Worm (Caenorhabditis elegans) whole organism, early embryonic: ENCODE data around the gene C08B6.11.

Experiments
- B0310.2 ChIP-seq: sonication (generic microtip); optimal IDR thresholded peaks from 2 replicates; lab custom pipeline; 2016; ENCODE audit warnings: mild to moderate bottlenecking, missing genetic modification characterization, missing compliant biosample characterization
- F13C5.2 ChIP-seq: sonication (generic microtip); optimal IDR thresholded peaks from 2 replicates; lab custom pipeline; 2017; ENCODE audit warnings: mild to moderate bottlenecking, missing genetic modification characterization, inconsistent platforms, missing compliant biosample characterization
- aly-1 ChIP-seq: sonication (generic microtip); optimal IDR thresholded peaks from 2 replicates; lab custom pipeline; 2016; ENCODE audit warnings: missing genetic modification characterization, missing compliant biosample characterization
- ama-1 ChIP-seq: fragments of 150-350 bp; optimal IDR thresholded peaks from 2 replicates; lab custom pipeline; 2014
- ceh-13 ChIP-seq: fragments of 200-800 bp; sonication (Bioruptor generic); optimal IDR thresholded peaks from 2 replicates; lab custom pipeline; 2018; ENCODE audit warnings: mild to moderate bottlenecking, missing genetic modification characterization, missing compliant biosample characterization
- ceh-36 ChIP-seq: sonication (generic microtip); optimal IDR thresholded peaks from 2 replicates; lab custom pipeline; 2016; ENCODE audit warnings: missing genetic modification characterization, inconsistent platforms, missing compliant biosample characterization
- ets-7 ChIP-seq: sonication (generic microtip); optimal IDR thresholded peaks from 2 replicates; lab custom pipeline; 2016; ENCODE audit warnings: missing genotype, missing genetic modification characterization, missing compliant biosample characterization
- flt-1 ChIP-seq: fragments of 200-800 bp; sonication (Bioruptor generic); IDR thresholded peaks from 2 replicates; pipeline ENCODE4 v1.3.6; 2022; ENCODE audit warnings: missing genetic modification characterization, missing compliant biosample characterization
- hmbx-1 ChIP-seq: sonication (generic microtip); optimal IDR thresholded peaks from 2 replicates; lab custom pipeline; 2016; ENCODE audit warnings: mild to moderate bottlenecking, missing genetic modification characterization, missing compliant biosample characterization
- hmg-4 ChIP-seq: fragments of 200-800 bp; sonication (Bioruptor generic); optimal IDR thresholded peaks from 2 replicates; lab custom pipeline; 2018; ENCODE audit warnings: mild to moderate bottlenecking, missing genetic modification characterization, missing compliant biosample characterization
- hnd-1 ChIP-seq: sonication (generic microtip); optimal IDR thresholded peaks from 2 replicates; lab custom pipeline; 2016; ENCODE audit warnings: missing genetic modification characterization, missing compliant biosample characterization
- pes-1 ChIP-seq: fragments of 200-800 bp; sonication (Bioruptor generic); IDR thresholded peaks from 2 replicates; pipeline ENCODE4 v1.3.6; 2022; ENCODE audit warnings: missing genetic modification reagents, missing genetic modification characterization, missing compliant biosample characterization
- scrt-1 ChIP-seq: fragments of 200-800 bp; sonication (Bioruptor generic); IDR thresholded peaks from 2 replicates; pipeline ENCODE4 v1.3.6; 2022; ENCODE audit warnings: missing genetic modification characterization, missing compliant biosample characterization
- sea-1 ChIP-seq: fragments of 200-800 bp; sonication (Bioruptor generic); conservative IDR thresholded peaks from 2 replicates; pipeline ENCODE4 v1.3.6; 2022; ENCODE audit warnings: missing genetic modification characterization, missing compliant biosample characterization
- tbx-11 ChIP-seq: fragments of 200-800 bp; sonication (Bioruptor generic); IDR thresholded peaks from 2 replicates; pipeline ENCODE4 v1.3.6; 2022; ENCODE audit warnings: missing genetic modification characterization, missing compliant biosample characterization
- tbx-37 ChIP-seq: fragments of 200-800 bp; sonication (Bioruptor generic); conservative IDR thresholded peaks from 2 replicates; pipeline ENCODE4 v1.3.6; 2022; ENCODE audit warnings: missing genetic modification reagents, missing genetic modification characterization, missing compliant biosample characterization
- tra-4 ChIP-seq: sonication (generic microtip); optimal IDR thresholded peaks from 2 replicates; lab custom pipeline; 2017; ENCODE audit warnings: missing genetic modification characterization, missing compliant biosample characterization

Gene C08B6.11

DNA sequence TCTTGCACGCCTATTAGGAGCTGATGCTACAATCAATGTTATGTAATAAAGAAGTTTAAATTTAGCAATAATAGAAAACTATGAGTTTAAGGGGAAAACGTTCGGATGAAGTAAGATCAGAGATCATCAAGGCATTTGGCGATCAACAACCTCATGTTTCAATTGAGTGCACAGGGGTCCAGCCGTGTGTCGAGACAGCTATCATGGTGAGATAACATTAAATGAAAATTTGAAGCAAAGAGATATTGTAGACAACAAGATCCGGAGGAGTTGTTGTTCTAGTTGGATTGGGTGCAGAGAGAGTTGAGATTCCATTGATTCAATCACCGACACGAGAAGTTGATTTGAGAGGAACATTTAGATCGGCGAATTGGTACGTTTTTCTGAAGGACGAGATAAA lies 21.3 kb upstream of the C08B6.11 start:
- TF ChIP-seq flt-1 (no peak), hmbx-1 (tag; lab: Kevin White, UChicago) (no peak), sea-1 (GFP tag; lab: Robert Waterston, UW) (no peak), F13C5.2 (tag; lab: Kevin White, UChicago) (no peak)

DNA sequence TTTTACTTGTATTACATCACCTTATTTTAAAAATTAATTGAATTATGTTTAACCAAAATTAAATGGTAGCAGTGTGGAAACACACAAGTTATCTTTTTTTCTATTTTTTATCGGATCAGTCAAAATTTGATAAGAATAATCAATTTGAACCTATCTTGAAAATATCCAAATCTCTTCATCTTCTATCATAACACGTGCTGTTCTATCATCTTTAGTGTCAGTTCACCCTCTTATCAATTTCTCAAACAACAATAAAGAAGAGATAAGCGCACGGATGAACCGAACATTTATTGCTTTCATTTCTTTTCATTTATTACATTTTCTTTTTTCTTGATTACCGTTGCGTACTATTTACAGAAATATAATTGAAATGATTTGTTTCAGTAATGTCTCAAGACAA lies 20.3 kb upstream of the C08B6.11 start, which contains the start of gene R04B5.5:
TSS of gene R04B5.5 (plus strand) at position 378 of the 400 bp plus-strand sequence.
- no peak for TF ChIP-seq F13C5.2 (tag; lab: Kevin White, UChicago)
- TF ChIP-seq flt-1: no peak
- TF ChIP-seq scrt-1 (GFP tag; lab: Robert Waterston, UW): no peak
- TF ChIP-seq hmg-4 (GFP tag; lab: Kevin White, UChicago): no peak
- TF ChIP-seq tbx-37 (GFP tag; lab: Robert Waterston, UW): no peak
- no peak for TF ChIP-seq tra-4 (tag; lab: Kevin White, UChicago)
- no peak for TF ChIP-seq sea-1 (GFP tag; lab: Robert Waterston, UW)
- TF ChIP-seq B0310.2: no peak

DNA sequence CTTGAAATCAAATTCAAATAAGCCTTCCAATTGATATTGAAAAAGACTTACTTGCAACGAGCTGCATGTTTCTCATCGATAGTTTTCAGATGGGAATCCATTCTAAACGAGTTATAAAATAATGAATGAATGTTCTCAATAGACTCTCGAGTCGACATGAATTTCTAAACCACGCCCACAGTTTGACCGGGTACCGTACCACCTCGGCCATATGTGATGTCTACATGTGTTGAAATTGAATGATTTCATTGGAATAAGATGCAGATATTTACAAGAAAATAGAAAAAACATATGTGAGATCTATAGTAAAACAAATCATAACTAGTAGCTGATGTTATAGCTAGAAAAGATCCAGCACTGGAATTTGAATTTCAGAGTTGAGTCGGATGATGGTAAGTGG lies 16.9 kb upstream of the C08B6.11 start, which contains the start of gene R04B5.7:
TSS of gene R04B5.7 (minus strand) at position 101 of the 400 bp plus-strand sequence.
- no peak for TF ChIP-seq B0310.2
- no peak for TF ChIP-seq hmg-4 (GFP tag; lab: Kevin White, UChicago)
- TF ChIP-seq hmbx-1 (tag; lab: Kevin White, UChicago): no peak
- TF ChIP-seq F13C5.2 (tag; lab: Kevin White, UChicago): no peak
- TF ChIP-seq ets-7 (tag; lab: Kevin White, UChicago): no peak
- no peak for TF ChIP-seq scrt-1 (GFP tag; lab: Robert Waterston, UW)
- no peak for TF ChIP-seq aly-1
- TF ChIP-seq tbx-37 (GFP tag; lab: Robert Waterston, UW): no peak

DNA sequence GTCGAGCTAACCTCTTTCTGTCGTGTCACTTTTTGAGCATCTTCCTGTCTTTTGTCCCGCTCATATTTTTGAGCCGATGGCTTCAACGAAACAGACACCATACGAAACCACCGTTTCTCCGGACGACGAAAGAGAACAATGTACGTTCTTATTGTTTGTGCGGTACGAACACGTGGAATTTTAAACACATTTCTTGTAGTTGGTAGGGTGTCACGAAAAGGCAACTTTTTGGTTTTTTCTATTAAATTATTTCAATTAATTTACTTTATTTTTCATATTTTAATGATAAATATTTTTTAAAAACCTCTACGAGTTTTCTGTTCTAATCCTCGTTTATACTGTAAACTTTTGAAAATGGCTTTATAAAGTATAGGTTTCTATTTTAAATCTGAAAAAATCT lies 16.3 kb upstream of the C08B6.11 start, which contains the start of gene R04B5.11:
TSS of gene R04B5.11 (minus strand) at position 101 of the 400 bp plus-strand sequence.
- TF ChIP-seq F13C5.2 (tag; lab: Kevin White, UChicago) (no peak), aly-1 (no peak), hnd-1 (no peak)

DNA sequence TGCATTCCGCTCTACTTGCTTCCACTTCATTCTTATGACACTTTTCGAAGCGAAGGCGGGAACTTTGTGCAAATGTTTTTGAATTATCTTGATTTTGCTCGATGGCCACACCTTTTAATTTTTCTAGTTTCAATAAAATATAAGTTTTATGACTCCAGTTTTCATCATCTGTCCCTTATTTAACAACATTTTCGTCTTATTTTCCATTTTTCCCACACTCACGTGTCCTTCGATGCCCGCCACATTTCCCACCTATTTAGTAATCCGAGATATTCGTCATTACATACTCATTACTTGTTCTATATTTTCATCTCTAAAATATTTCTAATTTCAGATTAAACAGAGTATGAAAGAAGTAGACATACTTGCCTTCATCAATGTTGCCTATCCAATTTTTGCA lies 13.0 kb upstream of the C08B6.11 start, which contains the start of gene srd-49:
TSS of gene srd-49 (plus strand) at position 301 of the 400 bp plus-strand sequence.
- no peak for TF ChIP-seq tbx-37 (GFP tag; lab: Robert Waterston, UW)
- TF ChIP-seq ama-1 (lab: Kevin White, UChicago): no peak
- TF ChIP-seq flt-1: no peak
- no peak for TF ChIP-seq F13C5.2 (tag; lab: Kevin White, UChicago)
- TF ChIP-seq sea-1 (GFP tag; lab: Robert Waterston, UW): no peak
- no peak for TF ChIP-seq hmbx-1 (tag; lab: Kevin White, UChicago)
- no peak for TF ChIP-seq tra-4 (tag; lab: Kevin White, UChicago)
- no peak for TF ChIP-seq pes-1
- TF ChIP-seq aly-1: no peak
- TF ChIP-seq B0310.2: no peak
- TF ChIP-seq scrt-1 (GFP tag; lab: Robert Waterston, UW): no peak
- no peak for TF ChIP-seq tbx-11
- no peak for TF ChIP-seq ceh-13 (GFP tag; lab: Kevin White, UChicago)
- no peak for TF ChIP-seq hmg-4 (GFP tag; lab: Kevin White, UChicago)
- TF ChIP-seq ceh-36 (tag; lab: Kevin White, UChicago): no peak

DNA sequence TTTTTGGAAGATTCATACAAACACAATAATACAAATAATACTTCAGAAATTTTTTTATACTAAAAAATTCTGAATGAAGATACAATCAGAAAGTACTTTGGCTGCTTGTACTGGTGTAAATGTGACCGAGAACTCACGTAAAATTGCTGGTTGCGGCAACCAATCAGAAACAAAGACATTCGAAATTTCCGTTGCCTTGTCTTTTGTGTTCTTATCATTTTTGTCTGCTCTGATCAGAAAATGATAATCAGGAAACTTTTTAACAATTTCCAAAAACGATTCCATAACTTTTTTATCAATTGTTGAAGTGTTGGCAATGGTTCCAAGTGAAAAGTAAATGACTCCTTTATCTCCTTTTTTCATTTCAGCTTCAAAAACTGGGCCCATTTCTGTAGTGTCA lies 10.5 kb upstream of the C08B6.11 start:
- TF ChIP-seq ama-1 (lab: Kevin White, UChicago) (no peak), hmbx-1 (tag; lab: Kevin White, UChicago) (no peak), tbx-37 (GFP tag; lab: Robert Waterston, UW) (no peak), hmg-4 (GFP tag; lab: Kevin White, UChicago) (no peak), scrt-1 (GFP tag; lab: Robert Waterston, UW) (no peak), pes-1 (no peak), ets-7 (tag; lab: Kevin White, UChicago) (no peak), tbx-11 (no peak), ceh-13 (GFP tag; lab: Kevin White, UChicago) (no peak), hnd-1 (no peak), F13C5.2 (tag; lab: Kevin White, UChicago) (no peak), flt-1 (no peak), B0310.2 (no peak)

DNA sequence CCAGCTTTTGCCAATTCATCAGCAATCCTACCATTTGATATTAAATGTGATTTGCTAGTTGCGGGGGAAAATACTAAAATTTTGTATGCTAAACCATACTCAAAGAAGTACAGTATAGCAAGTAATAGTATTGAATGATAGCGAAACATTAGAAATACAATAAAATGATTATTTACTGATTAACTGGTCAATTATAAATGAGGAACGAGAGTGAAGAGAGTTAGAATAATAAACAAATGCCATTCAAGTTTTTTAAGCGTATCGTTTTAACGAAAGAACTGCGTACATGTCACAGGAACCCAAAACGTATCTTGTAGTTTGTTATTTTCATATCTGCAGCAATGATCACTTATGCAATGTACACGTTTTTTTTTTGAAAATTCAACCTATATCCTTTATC lies 9.0 kb upstream of the C08B6.11 start, which contains the start of gene ugt-47:
TSS of gene ugt-47 (minus strand) at position 169 of the 400 bp plus-strand sequence.
- TF ChIP-seq ets-7 (tag; lab: Kevin White, UChicago): no peak
- TF ChIP-seq flt-1: no peak
- no peak for TF ChIP-seq ceh-36 (tag; lab: Kevin White, UChicago)
- TF ChIP-seq hmg-4 (GFP tag; lab: Kevin White, UChicago): no peak
- no peak for TF ChIP-seq tbx-37 (GFP tag; lab: Robert Waterston, UW)
- no peak for TF ChIP-seq tra-4 (tag; lab: Kevin White, UChicago)
- no peak for TF ChIP-seq hmbx-1 (tag; lab: Kevin White, UChicago)
- TF ChIP-seq scrt-1 (GFP tag; lab: Robert Waterston, UW): no peak
- TF ChIP-seq pes-1: no peak
- no peak for TF ChIP-seq B0310.2
- no peak for TF ChIP-seq sea-1 (GFP tag; lab: Robert Waterston, UW)
- no peak for TF ChIP-seq aly-1
- no peak for TF ChIP-seq ceh-13 (GFP tag; lab: Kevin White, UChicago)
- no peak for TF ChIP-seq ama-1 (lab: Kevin White, UChicago)
- no peak for TF ChIP-seq hnd-1
- TF ChIP-seq F13C5.2 (tag; lab: Kevin White, UChicago): no peak
- TF ChIP-seq tbx-11: no peak

DNA sequence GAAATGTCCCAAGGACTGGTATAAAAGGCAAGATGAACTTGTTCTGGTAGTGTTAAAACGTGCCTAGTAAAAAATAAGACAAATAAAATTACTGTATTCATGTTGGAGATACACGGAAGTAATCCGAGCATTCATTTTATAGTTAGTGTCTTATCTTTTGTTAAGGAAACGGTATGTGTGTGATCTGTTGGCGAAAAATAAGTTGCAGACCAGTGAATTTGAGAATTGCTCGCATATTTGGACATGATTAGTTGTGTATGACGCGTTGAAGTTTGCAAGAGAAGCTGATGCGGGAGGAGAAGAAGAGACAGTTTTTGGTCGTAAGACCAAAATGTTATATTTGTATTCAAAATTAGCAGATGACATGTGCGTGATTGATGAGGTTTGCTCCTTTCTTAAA lies 5.5 kb upstream of the C08B6.11 start, which contains the start of gene C08B6.14:
TSS of gene C08B6.14 (minus strand) at position 101 of the 400 bp plus-strand sequence.
- no peak for TF ChIP-seq scrt-1 (GFP tag; lab: Robert Waterston, UW)
- no peak for TF ChIP-seq ceh-13 (GFP tag; lab: Kevin White, UChicago)
- no peak for TF ChIP-seq ets-7 (tag; lab: Kevin White, UChicago)
- no peak for TF ChIP-seq sea-1 (GFP tag; lab: Robert Waterston, UW)
- TF ChIP-seq hmbx-1 (tag; lab: Kevin White, UChicago): no peak
- no peak for TF ChIP-seq hnd-1
- TF ChIP-seq flt-1: no peak
- no peak for TF ChIP-seq hmg-4 (GFP tag; lab: Kevin White, UChicago)
